Worm (Caenorhabditis elegans) whole organism, mixed stage, embryonic: Measurements from ENCODE around the gene T08G5.15.
A peak's percentile ranks its signal among the peaks of the same experiment; 100 is the strongest.

Experiments
- M03D4.4 ChIP-seq: sonication (generic microtip); optimal IDR thresholded peaks from 2 replicates; lab custom pipeline; 2017; ENCODE audit warnings: mild to moderate bottlenecking, missing genetic modification characterization, missing compliant biosample characterization
- bed-3 ChIP-seq: fragments of 200-800 bp; sonication (Bioruptor generic); optimal IDR thresholded peaks from 3 replicates; lab custom pipeline; 2018; ENCODE audit warnings: mild to moderate bottlenecking, missing genetic modification characterization, moderate library complexity, missing compliant biosample characterization
- blmp-1 ChIP-seq: fragments of 150-350 bp; optimal IDR thresholded peaks from 2 replicates; lab custom pipeline; 2014; ENCODE audit warnings: missing biosample characterization, missing genetic modification characterization
- ceh-39 ChIP-seq: fragments of 150-350 bp; optimal IDR thresholded peaks from 2 replicates; lab custom pipeline; 2014; ENCODE audit warnings: missing biosample characterization, missing genetic modification characterization
- ceh-43 ChIP-seq: fragments of 200-800 bp; sonication (Bioruptor generic); optimal IDR thresholded peaks from 2 replicates; lab custom pipeline; 2018; ENCODE audit warnings: mild to moderate bottlenecking, missing genetic modification characterization, moderate library complexity, missing compliant biosample characterization
- ceh-83 ChIP-seq: fragments of 200-800 bp; sonication (Bioruptor generic); optimal IDR thresholded peaks from 2 replicates; lab custom pipeline; 2018; ENCODE audit warnings: mild to moderate bottlenecking, missing genetic modification characterization, missing compliant biosample characterization
- ces-1 ChIP-seq: fragments of 150-350 bp; optimal IDR thresholded peaks from 2 replicates; lab custom pipeline; 2014; ENCODE audit warnings: missing biosample characterization, missing genetic modification reagents, missing genetic modification characterization
- cnd-1 ChIP-seq: fragments of 200-800 bp; sonication (Bioruptor generic); optimal IDR thresholded peaks from 2 replicates; lab custom pipeline; 2018; ENCODE audit warnings: mild to moderate bottlenecking, missing genetic modification characterization, missing compliant biosample characterization
- drap-1 ChIP-seq: fragments of 200-800 bp; sonication (Bioruptor generic); optimal IDR thresholded peaks from 3 replicates; lab custom pipeline; 2018; ENCODE audit warnings: mild to moderate bottlenecking, missing genetic modification characterization, missing compliant biosample characterization
- elt-1 ChIP-seq: sonication (generic microtip); optimal IDR thresholded peaks from 2 replicates; lab custom pipeline; 2017; ENCODE audit warnings: missing genetic modification characterization, mild to moderate bottlenecking, missing compliant biosample characterization, antibody characterized with exemption, moderate library complexity, borderline replicate concordance; ENCODE audit not compliant: insufficient read depth
- elt-3 ChIP-seq: fragments of 150-350 bp; optimal IDR thresholded peaks from 2 replicates; lab custom pipeline; 2014; ENCODE audit warnings: missing biosample characterization, missing genetic modification characterization
- flh-1 ChIP-seq: fragments of 200-800 bp; sonication (Bioruptor generic); optimal IDR thresholded peaks from 2 replicates; lab custom pipeline; 2018; ENCODE audit warnings: mild to moderate bottlenecking, missing genetic modification characterization, moderate library complexity, missing compliant biosample characterization
- ham-2 ChIP-seq: fragments of 200-800 bp; sonication (Bioruptor generic); optimal IDR thresholded peaks from 2 replicates; lab custom pipeline; 2018; ENCODE audit warnings: mild to moderate bottlenecking, missing genetic modification characterization, missing compliant biosample characterization
- hlh-1 ChIP-seq: fragments of 150-350 bp; optimal IDR thresholded peaks from 2 replicates; lab custom pipeline; 2014; ENCODE audit warnings: missing biosample characterization, missing genetic modification reagents, missing genetic modification characterization
- lin-13 ChIP-seq: fragments of 150-350 bp; optimal IDR thresholded peaks from 2 replicates; lab custom pipeline; 2014; ENCODE audit warnings: missing biosample characterization, missing genetic modification characterization
- lin-32 ChIP-seq: fragments of 200-800 bp; sonication (Bioruptor generic); optimal IDR thresholded peaks from 2 replicates; lab custom pipeline; 2018; ENCODE audit warnings: mild to moderate bottlenecking, missing genetic modification characterization, missing compliant biosample characterization
- lsy-2 ChIP-seq: fragments of 150-350 bp; optimal IDR thresholded peaks from 2 replicates; lab custom pipeline; 2014; ENCODE audit warnings: missing biosample characterization, missing genetic modification characterization
- mep-1 ChIP-seq: fragments of 150-350 bp; optimal IDR thresholded peaks from 2 replicates; lab custom pipeline; 2017; ENCODE audit warnings: missing biosample characterization, missing genetic modification reagents, missing genetic modification characterization, inconsistent platforms
- mls-2 ChIP-seq: sonication (generic microtip); optimal IDR thresholded peaks from 2 replicates; lab custom pipeline; 2016; ENCODE audit warnings: mild to moderate bottlenecking, missing genetic modification characterization, moderate library complexity, missing compliant biosample characterization
- nhr-12 ChIP-seq: fragments of 150-350 bp; optimal IDR thresholded peaks from 2 replicates; lab custom pipeline; 2014; ENCODE audit warnings: missing biosample characterization, missing genetic modification characterization
- nhr-2 ChIP-seq: fragments of 150-350 bp; optimal IDR thresholded peaks from 2 replicates; lab custom pipeline; 2014; ENCODE audit warnings: missing biosample characterization, missing genetic modification characterization
- nhr-237 ChIP-seq: fragments of 150-350 bp; optimal IDR thresholded peaks from 2 replicates; lab custom pipeline; 2014; ENCODE audit warnings: missing biosample characterization, missing genetic modification characterization
- nhr-28 ChIP-seq: fragments of 150-350 bp; optimal IDR thresholded peaks from 2 replicates; lab custom pipeline; 2014; ENCODE audit warnings: missing biosample characterization, missing genetic modification characterization
- nhr-76 ChIP-seq: sonication (generic microtip); optimal IDR thresholded peaks from 2 replicates; lab custom pipeline; 2017; ENCODE audit warnings: missing biosample characterization, missing genetic modification characterization
- pha-4 ChIP-seq: fragments of 150-350 bp; optimal IDR thresholded peaks from 2 replicates; lab custom pipeline; 2018; ENCODE audit warnings: missing biosample characterization, missing genetic modification reagents, missing genetic modification characterization
- sem-2 ChIP-seq: fragments of 200-800 bp; sonication (Bioruptor generic); optimal IDR thresholded peaks from 2 replicates; lab custom pipeline; 2018; ENCODE audit warnings: mild to moderate bottlenecking, missing genetic modification characterization, missing compliant biosample characterization
- snpc-4 ChIP-seq: fragments of 150-350 bp; optimal IDR thresholded peaks from 2 replicates; lab custom pipeline; 2014; ENCODE audit warnings: missing biosample characterization, missing genetic modification characterization
- sptf-1 ChIP-seq: sonication (generic microtip); optimal IDR thresholded peaks from 2 replicates; lab custom pipeline; 2017; ENCODE audit warnings: mild to moderate bottlenecking, missing genetic modification characterization, moderate library complexity, missing compliant biosample characterization
- tbx-8 ChIP-seq: fragments of 200-800 bp; sonication (Bioruptor generic); optimal IDR thresholded peaks from 2 replicates; lab custom pipeline; 2018; ENCODE audit warnings: mild to moderate bottlenecking, missing genetic modification characterization, moderate library complexity, missing compliant biosample characterization
- unc-120 ChIP-seq: sonication (generic microtip); optimal IDR thresholded peaks from 2 replicates; lab custom pipeline; 2017; ENCODE audit warnings: missing genetic modification characterization, missing compliant biosample characterization; ENCODE audit not compliant: poor library complexity, severe bottlenecking
- unc-39 ChIP-seq: fragments of 150-350 bp; optimal IDR thresholded peaks from 2 replicates; lab custom pipeline; 2014; ENCODE audit warnings: missing biosample characterization, missing genetic modification characterization
- unc-62 ChIP-seq: fragments of 150-350 bp; optimal IDR thresholded peaks from 2 replicates; lab custom pipeline; 2014; ENCODE audit warnings: missing biosample characterization, missing genetic modification reagents, missing genetic modification characterization
- zip-8 ChIP-seq: fragments of 150-350 bp; optimal IDR thresholded peaks from 2 replicates; lab custom pipeline; 2014; ENCODE audit warnings: missing biosample characterization, missing genetic modification characterization
- ztf-11 ChIP-seq: fragments of 150-350 bp; optimal IDR thresholded peaks from 2 replicates; lab custom pipeline; 2014; ENCODE audit warnings: missing biosample characterization, missing genetic modification characterization

Gene T08G5.15

ce11 chrV:14018640-14019039, 4.3 kb downstream of the T08G5.15 start, which contains the start of the genes mtl-2 and T08G5.1:
TSS of gene mtl-2 (minus strand) at chrV:14018673.
TSS of gene T08G5.1 (plus strand) at chrV:14018766.
- TF ChIP-seq nhr-12 (tag; lab: Kevin White, UChicago) (no peak), lin-13 (no peak), nhr-237 (tag; lab: Kevin White, UChicago) (no peak), nhr-2 (tag; lab: Kevin White, UChicago) (no peak), mls-2 (tag; lab: Kevin White, UChicago) (no peak), ceh-39 (tag; lab: Kevin White, UChicago) (no peak), unc-39 (tag; lab: Kevin White, UChicago) (no peak), bed-3 (GFP tag; lab: Kevin White, UChicago) (no peak), ham-2 (GFP tag; lab: Kevin White, UChicago) (no peak), ztf-11 (tag; lab: Kevin White, UChicago) (no peak), lsy-2 (tag; lab: Kevin White, UChicago) (no peak), nhr-28 (tag; lab: Kevin White, UChicago) (no peak), elt-1 (no peak), snpc-4 (tag; lab: Kevin White, UChicago) (no peak), sptf-1 (no peak), ces-1 (GFP tag; lab: Kevin White, UChicago) (no peak), sem-2 (GFP tag; lab: Kevin White, UChicago) (no peak)

DNA sequence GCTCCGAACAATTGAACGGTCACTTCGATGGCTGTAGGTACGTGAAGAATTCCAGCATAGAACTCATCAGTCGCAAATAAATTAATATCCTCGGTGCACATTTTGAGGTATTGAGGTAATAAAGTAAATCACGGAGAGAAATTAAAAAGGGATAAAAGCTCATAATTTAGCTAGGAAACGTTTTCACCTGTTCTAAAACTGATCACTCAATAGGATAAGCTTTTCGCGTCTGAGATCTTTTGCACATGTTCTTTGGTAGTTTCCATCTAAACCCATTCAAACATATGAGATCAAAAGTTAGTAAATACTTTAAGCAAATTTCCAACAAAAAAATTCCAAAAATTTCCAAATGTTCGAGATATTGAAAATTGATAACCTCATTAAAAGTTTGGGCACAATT, 5.5 kb downstream of the T08G5.15 start, which contains the start of gene srh-308:
srh-308 (minus strand) TSS at position 101 of the 400 bp plus-strand sequence.
- TF ChIP-seq blmp-1 (no peak), pha-4 (tag; lab: Kevin White, UChicago) (no peak), lin-13 (no peak), M03D4.4 (tag; lab: Kevin White, UChicago) (no peak), sem-2 (GFP tag; lab: Kevin White, UChicago) (no peak), bed-3 (GFP tag; lab: Kevin White, UChicago) (no peak), cnd-1 (no peak), elt-3 (tag; lab: Kevin White, UChicago) (no peak), sptf-1 (no peak), elt-1 (no peak), unc-39 (tag; lab: Kevin White, UChicago) (no peak), nhr-2 (tag; lab: Kevin White, UChicago) (no peak), lin-32 (GFP tag; lab: Kevin White, UChicago) (no peak), ceh-43 (GFP tag; lab: Kevin White, UChicago) (no peak), unc-62 (GFP tag; lab: Kevin White, UChicago) (no peak)
- TF ChIP-seq, all 35 proteins: peak for 0

DNA sequence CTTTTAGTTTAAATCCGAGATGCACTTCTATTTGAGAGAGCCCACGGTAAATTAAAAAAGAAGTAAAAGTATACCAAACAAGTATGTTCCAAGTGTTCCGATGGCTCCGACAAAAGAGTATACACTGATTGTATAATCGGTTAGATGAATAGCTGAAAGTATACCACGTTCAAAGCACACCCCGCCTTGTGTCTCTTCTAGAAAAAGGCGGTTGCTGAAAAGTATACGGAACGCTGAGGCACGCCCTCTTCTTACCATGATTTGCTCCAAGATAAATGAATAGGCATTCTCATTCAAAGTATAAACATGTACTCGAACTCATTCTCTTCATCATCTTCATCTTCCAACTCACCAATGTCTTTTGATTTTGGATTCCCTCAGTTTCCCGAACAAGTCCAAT, 8.6 kb downstream of the T08G5.15 start, which contains the start of gene end-3:
end-3 (plus strand) TSS at position 301 of the 400 bp plus-strand sequence.
- TF ChIP-seq unc-120 (no peak), hlh-1 (tag; lab: Kevin White, UChicago) (no peak), nhr-237 (tag; lab: Kevin White, UChicago) (no peak), sem-2 (GFP tag; lab: Kevin White, UChicago) (no peak), ceh-39 (tag; lab: Kevin White, UChicago) (no peak), elt-3 (tag; lab: Kevin White, UChicago) (no peak), pha-4 (tag; lab: Kevin White, UChicago) (no peak), mls-2 (tag; lab: Kevin White, UChicago) (no peak), ceh-43 (GFP tag; lab: Kevin White, UChicago) (no peak), lin-32 (GFP tag; lab: Kevin White, UChicago) (no peak), nhr-12 (tag; lab: Kevin White, UChicago) (no peak), ces-1 (GFP tag; lab: Kevin White, UChicago) (no peak), elt-1 (no peak)

ce11 chrV:14013638-14014037, 9.3 kb downstream of the T08G5.15 start:
- TF ChIP-seq unc-62 (GFP tag; lab: Kevin White, UChicago) (no peak), lsy-2 (tag; lab: Kevin White, UChicago) (no peak), ces-1 (GFP tag; lab: Kevin White, UChicago) (no peak), lin-13 (no peak), snpc-4 (tag; lab: Kevin White, UChicago) (no peak), mls-2 (tag; lab: Kevin White, UChicago) (no peak), nhr-237 (tag; lab: Kevin White, UChicago) (no peak), hlh-1 (tag; lab: Kevin White, UChicago) (no peak), unc-39 (tag; lab: Kevin White, UChicago) (no peak), elt-1 (no peak), blmp-1 (no peak), flh-1 (GFP tag; lab: Kevin White, UChicago) (no peak)

DNA sequence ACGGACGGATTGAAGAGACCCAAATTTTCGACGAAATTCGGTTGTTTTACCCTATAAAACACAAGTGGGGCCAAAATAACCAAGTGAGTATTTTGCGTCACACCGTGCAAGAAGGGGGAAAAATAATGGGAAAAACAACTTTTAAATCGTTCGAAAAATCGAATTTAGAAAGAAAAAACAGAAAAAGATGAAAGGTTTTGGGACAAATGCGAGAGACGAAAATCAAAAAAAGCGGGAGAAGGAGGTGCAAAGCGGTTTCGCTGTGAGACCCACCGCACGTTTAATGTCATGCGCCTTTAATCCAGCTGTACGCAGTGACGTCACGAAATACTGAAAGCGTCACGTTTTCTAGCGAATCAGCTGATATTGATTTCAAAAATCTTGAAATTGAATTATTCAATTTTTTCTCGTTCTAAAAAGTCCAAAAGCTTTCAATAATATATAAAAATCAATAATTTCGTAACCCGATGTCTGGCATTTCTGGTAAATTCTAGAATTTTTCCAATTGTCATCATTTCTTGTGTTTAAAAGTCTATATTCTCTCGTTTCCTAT, 10.9 kb downstream of the T08G5.15 start, which contains the start of the genes ddx-17 and aip-1:
ddx-17 (minus strand) TSS at position 51 of the 553 bp plus-strand sequence.
aip-1 (plus strand) TSS at position 332 of the 553 bp plus-strand sequence.
- no peak for TF ChIP-seq cnd-1
- TF ChIP-seq lin-32 (GFP tag; lab: Kevin White, UChicago): no peak
- no peak for TF ChIP-seq nhr-12 (tag; lab: Kevin White, UChicago)
- TF ChIP-seq elt-1: no peak
- TF ChIP-seq snpc-4 (tag; lab: Kevin White, UChicago): no peak
- TF ChIP-seq sem-2 (GFP tag; lab: Kevin White, UChicago): no peak
- no peak for TF ChIP-seq mls-2 (tag; lab: Kevin White, UChicago)
- TF ChIP-seq ceh-43 (GFP tag; lab: Kevin White, UChicago): no peak
- no peak for TF ChIP-seq bed-3 (GFP tag; lab: Kevin White, UChicago)
- peak; percentile 40 for TF ChIP-seq ceh-39 (tag; lab: Kevin White, UChicago)
- peak; percentile 50 for TF ChIP-seq lsy-2 (tag; lab: Kevin White, UChicago)
- TF ChIP-seq M03D4.4 (tag; lab: Kevin White, UChicago): no peak
- TF ChIP-seq blmp-1: no peak
- TF ChIP-seq ceh-83 (GFP tag; lab: Kevin White, UChicago): no peak
- TF ChIP-seq sptf-1: no peak
- TF ChIP-seq unc-62 (GFP tag; lab: Kevin White, UChicago): no peak
- TF ChIP-seq drap-1: no peak
- no peak for TF ChIP-seq unc-39 (tag; lab: Kevin White, UChicago)
- no peak for TF ChIP-seq nhr-76 (tag; lab: Kevin White, UChicago)
- TF ChIP-seq tbx-8: no peak
- no peak for TF ChIP-seq hlh-1 (tag; lab: Kevin White, UChicago)
- TF ChIP-seq ztf-11 (tag; lab: Kevin White, UChicago): no peak
- no peak for TF ChIP-seq nhr-2 (tag; lab: Kevin White, UChicago)
- TF ChIP-seq mep-1: peak; percentile 70
- TF ChIP-seq pha-4 (tag; lab: Kevin White, UChicago): peak; percentile 24
- TF ChIP-seq flh-1 (GFP tag; lab: Kevin White, UChicago): no peak
- TF ChIP-seq zip-8 (tag; lab: Kevin White, UChicago): no peak
